Worm (Caenorhabditis elegans): ENCODE data around the gene pigw-1.

pigw-1 gene

DNA sequence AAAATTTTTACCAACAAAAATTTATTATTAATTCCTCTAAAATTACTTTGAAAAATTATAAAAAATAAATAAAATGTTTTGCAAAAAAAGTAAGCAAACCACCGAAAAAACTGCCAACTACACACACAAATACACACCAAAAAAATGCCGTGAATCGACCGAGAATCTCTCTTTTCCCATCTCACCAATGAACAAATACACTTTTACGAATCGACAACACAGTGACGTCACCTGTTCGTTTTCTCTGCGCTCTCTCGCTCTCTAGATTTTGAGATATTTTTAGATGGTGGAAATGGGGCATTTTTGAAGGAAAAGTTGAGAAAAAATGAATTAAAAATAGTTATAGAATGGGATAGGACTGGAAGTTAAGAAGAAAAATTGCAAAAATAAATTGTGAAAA lies 52.6 kb downstream of the pigw-1 start (continued):
- TF ChIP-seq C16A3.4 (tag; optimal IDR thresholded peaks at IDR 0.05), result no peak
- TF ChIP-seq snu-23 (GFP tag; optimal IDR thresholded peaks at IDR 0.05), result peak; percentile 33
- no peak for TF ChIP-seq ama-1 (optimal IDR thresholded peaks at IDR 0.05)
- TF ChIP-seq lin-39 (tag; optimal IDR thresholded peaks at IDR 0.05), result no peak
- no peak for TF ChIP-seq fkh-8 (tag; optimal IDR thresholded peaks at IDR 0.05)
- TF ChIP-seq C04F5.9 (tag; optimal IDR thresholded peaks at IDR 0.05), result no peak

DNA sequence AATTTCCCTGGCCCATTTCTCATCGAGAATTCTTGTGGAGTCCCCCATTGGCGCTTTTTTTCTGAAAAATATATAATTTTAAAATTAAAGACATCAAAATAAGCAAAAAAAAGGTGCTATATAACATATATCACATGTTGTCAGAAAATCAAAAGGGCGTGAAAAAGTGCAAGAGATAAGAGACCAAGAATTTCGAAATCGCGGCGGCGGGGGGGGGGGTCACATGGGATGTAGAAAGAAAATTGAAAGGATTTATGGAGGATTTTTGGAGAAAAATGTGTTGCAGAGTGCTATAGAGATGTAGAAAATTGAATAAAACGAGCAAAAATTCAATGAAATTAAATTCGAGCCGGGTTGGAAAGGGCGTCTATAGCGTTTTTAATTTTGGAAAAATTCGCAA lies 53.5 kb downstream of the pigw-1 start, which contains the start of gene K12H6.6:
Gene K12H6.6, minus strand, starts transcription at position 61 of the 400 bp plus-strand sequence.
- TF ChIP-seq lin-13 (GFP tag; optimal IDR thresholded peaks at IDR 0.05) (peak; percentile 6), ceh-82 (tag; optimal IDR thresholded peaks at IDR 0.05) (no peak), nhr-85 (tag) (peak; percentile 45), ceh-8 (GFP tag; optimal IDR thresholded peaks at IDR 0.05) (no peak), snu-23 (GFP tag; optimal IDR thresholded peaks at IDR 0.05) (peak; percentile 11), rnt-1 (tag; optimal IDR thresholded peaks at IDR 0.05) (no peak), tlp-1 (tag; optimal IDR thresholded peaks at IDR 0.05) (no peak), elt-3 (tag; optimal IDR thresholded peaks at IDR 0.05) (no peak), sup-37 (GFP tag; optimal IDR thresholded peaks at IDR 0.05) (no peak), mep-1 (tag; optimal IDR thresholded peaks at IDR 0.05) (no peak), fkh-8 (tag; optimal IDR thresholded peaks at IDR 0.05) (peak; percentile 30), zag-1 (tag; optimal IDR thresholded peaks at IDR 0.05) (no peak), sox-4 (tag; optimal IDR thresholded peaks at IDR 0.05) (no peak), dpl-1 (GFP tag; optimal IDR thresholded peaks at IDR 0.05) (peak in 1 of 3 experiments; percentile 9), C16A3.4 (tag; optimal IDR thresholded peaks at IDR 0.05) (no peak), ama-1 (optimal IDR thresholded peaks at IDR 0.05) (no peak), lin-15B (tag; optimal IDR thresholded peaks at IDR 0.05) (no peak), unc-62 (GFP tag; optimal IDR thresholded peaks at IDR 0.05) (no peak), nhr-71 (tag; optimal IDR thresholded peaks at IDR 0.05) (peak; percentile 39), ceh-90 (tag; optimal IDR thresholded peaks at IDR 0.05) (no peak), aly-2 (tag; optimal IDR thresholded peaks at IDR 0.05) (no peak), lin-39 (tag; optimal IDR thresholded peaks at IDR 0.05) (no peak), ceh-63 (GFP tag; optimal IDR thresholded peaks at IDR 0.05) (no peak), dsc-1 (tag; optimal IDR thresholded peaks at IDR 0.05) (no peak), sptf-1 (tag; optimal IDR thresholded peaks at IDR 0.05) (no peak), grh-1 (GFP tag; IDR thresholded peaks at IDR 0.05) (no peak), swsn-7 (tag; optimal IDR thresholded peaks at IDR 0.05) (no peak), fos-1 (tag; optimal IDR thresholded peaks at IDR 0.05) (no peak), skn-1 (tag; optimal IDR thresholded peaks at IDR 0.05) (peak; percentile 43), vab-15 (tag; optimal IDR thresholded peaks at IDR 0.05) (no peak), pqm-1 (tag; optimal IDR thresholded peaks at IDR 0.05) (no peak), C34B4.2 (tag; optimal IDR thresholded peaks at IDR 0.05) (no peak), nhr-90 (tag; optimal IDR thresholded peaks at IDR 0.05; ENCODE audit: poor library complexity) (no peak), elt-2 (tag; optimal IDR thresholded peaks at IDR 0.05) (no peak), lin-14 (GFP tag; optimal IDR thresholded peaks at IDR 0.05) (peak; percentile 70), nhr-19 (GFP tag; conservative IDR thresholded peaks at IDR 0.05) (no peak), snpc-4 (tag; optimal IDR thresholded peaks at IDR 0.05) (no peak), C04F5.9 (tag; optimal IDR thresholded peaks at IDR 0.05) (no peak), hpl-2 (GFP tag; optimal IDR thresholded peaks at IDR 0.05) (no peak), pax-3 (tag; optimal IDR thresholded peaks at IDR 0.05) (no peak)

DNA sequence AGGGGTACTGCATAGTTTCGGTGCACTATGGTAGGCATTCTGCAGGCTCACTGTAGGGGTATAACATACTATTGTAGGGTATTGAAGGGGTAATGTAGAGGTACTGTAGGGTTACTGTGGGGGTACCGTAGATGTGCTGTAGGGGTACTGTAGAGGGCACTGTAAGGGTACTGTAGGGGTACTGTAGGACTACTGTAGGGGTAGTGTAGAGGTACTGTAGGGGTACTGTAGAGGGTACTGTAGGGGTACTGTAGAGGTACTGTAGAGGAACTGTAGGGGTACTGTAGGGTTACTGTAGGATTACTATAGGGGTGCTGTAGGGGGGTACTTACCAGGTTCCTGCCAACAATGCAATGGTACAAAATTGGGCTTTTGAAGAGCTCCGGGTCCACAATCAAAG lies 54.6 kb downstream of the pigw-1 start:
- TF ChIP-seq nhr-77 (tag; optimal IDR thresholded peaks at IDR 0.05) (no peak), nhr-237 (tag; optimal IDR thresholded peaks at IDR 0.05) (no peak), ztf-4 (tag; optimal IDR thresholded peaks at IDR 0.05) (no peak), zip-4 (GFP tag; optimal IDR thresholded peaks at IDR 0.05) (no peak), ces-1 (GFP tag; optimal IDR thresholded peaks at IDR 0.05) (no peak), nhr-85 (tag) (peak; percentile 42), rnt-1 (tag; optimal IDR thresholded peaks at IDR 0.05) (no peak), pqm-1 (tag; optimal IDR thresholded peaks at IDR 0.05) (no peak), blmp-1 (tag; optimal IDR thresholded peaks at IDR 0.05) (no peak), unc-62 (GFP tag; optimal IDR thresholded peaks at IDR 0.05) (no peak), egl-13 (tag; optimal IDR thresholded peaks at IDR 0.05) (no peak), unc-86 (tag; optimal IDR thresholded peaks at IDR 0.05) (no peak), efl-1 (optimal IDR thresholded peaks at IDR 0.05) (no peak), efl-1 (GFP tag; optimal IDR thresholded peaks at IDR 0.05 in 1 of 2) (peak in 1 of 2 experiments; percentile 75)

Measured in whole organism, L1 larva.